Fruit fly (Drosophila melanogaster) whole organism, prepupa: ENCODE results near the gene Or98b.

ENCODE experiments used
- CG10631 ChIP-seq: fragments of 200-800 bp; sonication (Bioruptor generic); optimal IDR thresholded peaks from 2 replicates; lab custom pipeline; 2016; ENCODE audit warnings: missing biosample characterization, missing genetic modification characterization
- CG11902 ChIP-seq: fragments of 200-800 bp; sonication (Bioruptor generic); optimal IDR thresholded peaks from 3 replicates; lab custom pipeline; 2016; ENCODE audit warnings: missing biosample characterization, missing genetic modification characterization
- CG3032 ChIP-seq: fragments of 200-800 bp; optimal IDR thresholded peaks from 2 replicates; lab custom pipeline; 2019; ENCODE audit warnings: missing biosample characterization, mild to moderate bottlenecking, missing genetic modification characterization, moderate library complexity
- CG31627 ChIP-seq: fragments of 200-800 bp; sonication (Bioruptor generic); optimal IDR thresholded peaks from 3 replicates; lab custom pipeline; 2016; ENCODE audit warnings: missing biosample characterization, missing genetic modification characterization
- CG34406 ChIP-seq: fragments of 200-800 bp; sonication (Bioruptor generic); optimal IDR thresholded peaks from 3 replicates; lab custom pipeline; 2016; ENCODE audit warnings: missing biosample characterization, missing genetic modification characterization
- CG3919 ChIP-seq: fragments of 200-800 bp; sonication (Bioruptor generic); optimal IDR thresholded peaks from 3 replicates; lab custom pipeline; 2016; ENCODE audit warnings: missing biosample characterization, missing genetic modification characterization
- fd59A ChIP-seq: fragments of 200-800 bp; sonication (Bioruptor generic); optimal IDR thresholded peaks from 2 replicates; lab custom pipeline; 2017; ENCODE audit warnings: missing biosample characterization, mild to moderate bottlenecking, missing genetic modification characterization, missing genetic modification reagents

DNA sequence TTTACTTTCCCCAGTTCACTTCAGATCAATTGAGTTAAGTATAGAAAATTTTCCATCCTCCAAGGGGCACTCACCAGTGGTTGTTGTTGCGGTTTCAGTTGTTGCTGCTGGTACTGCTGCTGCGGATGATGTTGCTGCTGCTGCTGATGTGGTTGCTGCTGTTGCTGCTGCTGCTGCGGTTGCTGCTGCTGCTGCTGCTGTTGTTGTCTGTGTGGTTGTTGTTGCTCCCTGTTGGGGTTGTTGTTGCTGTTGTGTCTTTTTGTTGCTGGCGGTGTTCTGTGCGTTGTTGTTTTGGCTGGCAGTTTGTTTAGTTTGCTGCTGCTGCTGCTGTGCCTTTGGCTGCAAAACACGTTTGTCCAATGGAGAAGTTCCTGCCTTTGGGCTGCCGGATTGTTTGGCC lies 26.6 kb upstream of the Or98b start:
- no peak for TF ChIP-seq CG34406 (GFP tag; lab: Kevin White, UChicago)
- TF ChIP-seq CG3919 (GFP tag; lab: Kevin White, UChicago) = peak; percentile 64
- TF ChIP-seq CG3032 = no peak
- no peak for TF ChIP-seq CG10631 (GFP tag; lab: Kevin White, UChicago)
- no peak for TF ChIP-seq CG31627 (GFP tag; lab: Kevin White, UChicago)
- TF ChIP-seq fd59A (GFP tag; lab: Kevin White, UChicago) = no peak
- no peak for TF ChIP-seq CG11902 (GFP tag; lab: Kevin White, UChicago)
